Fruit fly (Drosophila melanogaster) whole organism, embryonic: ENCODE results near the gene CG18788.
"Not testable (repeated sequence)": the region's sequence is repeated elsewhere in the genome, so short reads cannot be mapped to it uniquely, and the experiment has no call there.

Experiments
- CG11456 ChIP-seq: fragments of 200-800 bp; sonication (Bioruptor generic); IDR thresholded peaks from 3 replicates; pipeline ENCODE4 v1.3.6; 2022; ENCODE audit warnings: missing biosample characterization, missing genetic modification characterization
- CG12071 ChIP-seq: fragments of 200-800 bp; sonication (Bioruptor generic); optimal IDR thresholded peaks from 3 replicates; lab custom pipeline; 2018; ENCODE audit warnings: missing biosample characterization, mild to moderate bottlenecking, missing genetic modification characterization
- CG14667 ChIP-seq: fragments of 200-800 bp; sonication (Bioruptor generic); IDR thresholded peaks from 2 replicates; pipeline ENCODE4 v1.3.6; 2022; ENCODE audit warnings: missing biosample characterization, missing genetic modification characterization
- CG15073 ChIP-seq: fragments of 200-800 bp; sonication (Bioruptor generic); optimal IDR thresholded peaks from 2 replicates; lab custom pipeline; 2016; ENCODE audit warnings: missing biosample characterization, missing genetic modification characterization
- CG15514 ChIP-seq: fragments of 200-800 bp; sonication (Bioruptor generic); optimal IDR thresholded peaks from 3 replicates; lab custom pipeline; 2017; ENCODE audit warnings: missing biosample characterization, missing genetic modification characterization, mild to moderate bottlenecking, moderate library complexity, missing genetic modification reagents
- CG32532 ChIP-seq: fragments of 200-800 bp; sonication (Bioruptor generic); IDR thresholded peaks from 2 replicates; pipeline ENCODE4 v1.3.6; 2022; ENCODE audit warnings: missing biosample characterization, missing genetic modification characterization
- CG7963 ChIP-seq: fragments of 200-800 bp; sonication (Bioruptor generic); IDR thresholded peaks from 3 replicates; pipeline ENCODE4 v1.3.6; 2022; ENCODE audit warnings: missing biosample characterization, missing genetic modification characterization; ENCODE audit not compliant: partially characterized antibody
- CoRest ChIP-seq: fragments of 200-800 bp; sonication (Bioruptor generic); optimal IDR thresholded peaks from 3 replicates; lab custom pipeline; 2018; ENCODE audit warnings: missing biosample characterization, mild to moderate bottlenecking, missing genetic modification characterization, moderate library complexity
- D19A ChIP-seq: fragments of 200-800 bp; optimal IDR thresholded peaks from 3 replicates; lab custom pipeline; 2019; ENCODE audit warnings: missing biosample characterization, mild to moderate bottlenecking, missing genetic modification characterization, moderate library complexity
- Deaf1 ChIP-seq: fragments of 200-800 bp; optimal IDR thresholded peaks from 3 replicates; lab custom pipeline; 2019; ENCODE audit warnings: missing biosample characterization, mild to moderate bottlenecking, missing genetic modification characterization, moderate library complexity
- E2f2 ChIP-seq: fragments of 200-800 bp; sonication (Bioruptor generic); IDR thresholded peaks from 2 replicates; pipeline ENCODE4 v1.3.6; 2022; ENCODE audit warnings: missing biosample characterization, missing genetic modification characterization
- HmgD ChIP-seq: fragments of 200-800 bp; sonication (Bioruptor generic); optimal IDR thresholded peaks from 3 replicates; lab custom pipeline; 2016; ENCODE audit warnings: missing biosample characterization, missing genetic modification characterization
- Hmx ChIP-seq: fragments of 200-800 bp; sonication (Bioruptor generic); optimal IDR thresholded peaks from 2 replicates; lab custom pipeline; 2016; ENCODE audit warnings: missing biosample characterization, missing genetic modification characterization
- Hr51 ChIP-seq, 2 experiments: fragments of 200-800 bp; sonication (Bioruptor generic); optimal IDR thresholded peaks; 2 replicates in 1 of 2; 3 replicates in 1 of 2; lab custom pipeline; 2016 to 2018; ENCODE audit warnings: missing biosample characterization in 2 of 2, missing genetic modification characterization in 2 of 2, mild to moderate bottlenecking in 1 of 2, moderate library complexity in 1 of 2
- Med ChIP-seq: fragments of 200-800 bp; sonication (Bioruptor generic); peaks from one replicate; lab custom pipeline; 2016; ENCODE audit warnings: missing biosample characterization, missing genetic modification characterization, mild to moderate bottlenecking, inconsistent platforms, moderate library complexity
- Myb ChIP-seq: fragments of 200-800 bp; sonication (Bioruptor generic); optimal IDR thresholded peaks from 2 replicates; lab custom pipeline; 2016; ENCODE audit warnings: missing biosample characterization, missing genetic modification characterization
- Pdp1 ChIP-seq, 2 experiments: fragments of 200-800 bp; sonication (Bioruptor generic); optimal IDR thresholded peaks; 3 replicates each; lab custom pipeline; 2016; ENCODE audit warnings: missing biosample characterization in 2 of 2, missing genetic modification characterization in 2 of 2, mild to moderate bottlenecking in 1 of 2, moderate library complexity in 1 of 2
- Rfx ChIP-seq: fragments of 200-800 bp; sonication (Bioruptor generic); IDR thresholded peaks from 2 replicates; pipeline ENCODE4 v1.3.6; 2022; ENCODE audit warnings: missing biosample characterization, missing genetic modification characterization
- Side ChIP-seq: fragments of 200-800 bp; sonication (Bioruptor generic); optimal IDR thresholded peaks from 2 replicates; lab custom pipeline; 2016; ENCODE audit warnings: missing biosample characterization, missing genetic modification characterization
- ase ChIP-seq: fragments of 200-800 bp; sonication (Bioruptor generic); IDR thresholded peaks from 3 replicates; pipeline ENCODE4 v1.3.6; 2022; ENCODE audit warnings: missing biosample characterization, missing genetic modification characterization
- bbx ChIP-seq: fragments of 200-800 bp; sonication (Bioruptor generic); IDR thresholded peaks from 2 replicates; pipeline ENCODE4 v1.3.6; 2022; ENCODE audit warnings: missing biosample characterization, missing genetic modification characterization; ENCODE audit not compliant: partially characterized antibody
- bigmax ChIP-seq: fragments of 200-800 bp; sonication (Bioruptor generic); optimal IDR thresholded peaks from 2 replicates; lab custom pipeline; 2018; ENCODE audit warnings: missing biosample characterization, mild to moderate bottlenecking, missing genetic modification characterization
- danr ChIP-seq: fragments of 200-800 bp; sonication (Bioruptor generic); IDR thresholded peaks from 2 replicates; pipeline ENCODE4 v1.3.6; 2022; ENCODE audit warnings: missing biosample characterization, missing genetic modification characterization
- en ChIP-seq: fragments of 200-800 bp; sonication (Bioruptor generic); optimal IDR thresholded peaks from 2 replicates; lab custom pipeline; 2016; ENCODE audit warnings: missing biosample characterization, missing genetic modification characterization
- fd3F ChIP-seq: fragments of 200-800 bp; sonication (Bioruptor generic); optimal IDR thresholded peaks from 2 replicates; lab custom pipeline; 2018; ENCODE audit warnings: missing biosample characterization, mild to moderate bottlenecking, missing genetic modification characterization, moderate library complexity
- gro ChIP-seq: fragments of 200-800 bp; sonication (Bioruptor generic); optimal IDR thresholded peaks from 2 replicates; lab custom pipeline; 2016; ENCODE audit warnings: missing biosample characterization, missing genetic modification characterization
- gsb-n ChIP-seq: fragments of 200-800 bp; sonication (Bioruptor generic); optimal IDR thresholded peaks from 3 replicates; lab custom pipeline; 2018; ENCODE audit warnings: missing biosample characterization, mild to moderate bottlenecking, missing genetic modification characterization
- h ChIP-seq: fragments of >200 bp; optimal IDR thresholded peaks from 2 replicates; lab custom pipeline; 2017
- kni ChIP-seq: fragments of 200-800 bp; sonication (Bioruptor generic); optimal IDR thresholded peaks from 3 replicates; lab custom pipeline; 2017; ENCODE audit warnings: mild to moderate bottlenecking, missing biosample characterization, missing genetic modification reagents, missing genetic modification characterization
- mld ChIP-seq: fragments of 200-800 bp; sonication (Bioruptor generic); IDR thresholded peaks from 3 replicates; pipeline ENCODE4 v1.3.6; 2022; ENCODE audit warnings: missing biosample characterization, missing genetic modification characterization; ENCODE audit not compliant: partially characterized antibody
- nmo ChIP-seq: fragments of 200-800 bp; sonication (Bioruptor generic); optimal IDR thresholded peaks from 2 replicates; lab custom pipeline; 2018; ENCODE audit warnings: missing biosample characterization, mild to moderate bottlenecking, missing genetic modification characterization, moderate library complexity
- pzg ChIP-seq: fragments of 200-800 bp; sonication (Bioruptor generic); optimal IDR thresholded peaks from 3 replicates; lab custom pipeline; 2018; ENCODE audit warnings: missing biosample characterization, mild to moderate bottlenecking, missing genetic modification characterization, moderate library complexity
- row ChIP-seq: fragments of 200-800 bp; sonication (Bioruptor generic); IDR thresholded peaks from 3 replicates; pipeline ENCODE4 v1.3.6; 2022; ENCODE audit warnings: missing biosample characterization, missing genetic modification characterization

The CG18788 gene

DNA sequence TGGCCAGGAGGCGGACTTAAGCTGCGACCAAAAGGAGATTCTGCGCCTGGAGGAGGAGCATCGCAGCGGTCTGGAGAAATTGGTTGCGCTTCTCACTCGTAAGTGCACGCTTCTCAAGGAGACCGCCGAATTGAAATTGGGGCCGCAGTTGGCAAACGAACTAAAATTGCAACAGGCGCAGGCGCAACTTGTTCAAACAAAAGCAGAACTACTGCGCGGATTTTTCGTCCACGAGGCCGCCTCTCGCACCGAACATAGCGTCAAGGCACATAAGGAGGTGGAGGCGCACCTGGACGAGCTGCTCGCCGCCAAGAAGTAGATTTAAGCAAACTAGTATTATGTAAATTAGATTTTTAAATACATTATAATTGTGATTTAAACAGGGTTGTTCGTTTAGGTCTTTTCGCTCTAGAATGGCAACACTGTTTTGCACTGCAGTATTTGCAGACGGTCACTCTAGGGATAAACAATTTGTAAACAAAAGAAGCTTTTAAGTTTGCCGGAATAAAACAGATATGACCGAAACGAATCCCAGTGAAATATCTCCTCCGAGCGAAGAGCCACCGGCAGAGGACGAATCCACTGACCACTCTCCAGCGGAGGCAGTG is 43.4 kb upstream of the CG18788 start, which contains the start of gene escl (continued):
- TF ChIP-seq CoRest (tag; lab: Kevin White, UChicago) (peak; percentile 1), row (GFP tag; lab: Robert Waterston, UW) (peak; percentile 24; the same call in 1 of the 3 replicates), Med (GFP tag; lab: Kevin White, UChicago) (peak; percentile 71), CG14667 (GFP tag; lab: Robert Waterston, UW) (no peak), pzg (GFP tag; lab: Kevin White, UChicago) (peak; percentile 57), CG15514 (GFP tag; lab: Kevin White, UChicago) (peak; percentile 4), fd3F (no peak), Myb (GFP tag; lab: Kevin White, UChicago) (peak; percentile 26), E2f2 (GFP tag; lab: Robert Waterston, UW) (peak; percentile 75), Pdp1 (GFP tag; optimal IDR thresholded peaks at IDR 0.05; lab: Kevin White, UChicago) (peak in 1 of 2 experiments; percentile 21)

DNA sequence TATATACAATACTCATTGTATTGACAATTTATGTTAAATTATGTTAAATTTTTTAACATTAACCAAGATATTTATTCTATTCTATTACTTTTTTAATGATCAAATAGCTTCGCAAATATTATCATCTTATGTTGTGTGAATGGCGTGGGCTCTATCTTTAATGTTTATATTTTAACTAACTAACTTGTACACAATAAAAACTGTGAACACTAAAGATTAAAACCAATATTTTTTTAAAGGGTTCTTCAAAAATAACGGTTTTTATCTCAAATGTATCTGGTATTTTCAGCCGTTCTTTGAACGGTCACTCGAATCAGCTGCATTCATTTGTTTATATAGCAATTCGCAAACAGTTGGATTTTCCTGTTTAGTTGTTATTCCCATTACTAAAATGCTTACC is 41.4 kb upstream of the CG18788 start, which contains the start of gene Ada1-2:
Gene Ada1-2 (plus strand): TSS at position 301 of the 400 bp plus-strand sequence.
- TF ChIP-seq mld; Rfx (GFP tag; lab: Robert Waterston, UW); Deaf1: not testable (repeated sequence)

DNA sequence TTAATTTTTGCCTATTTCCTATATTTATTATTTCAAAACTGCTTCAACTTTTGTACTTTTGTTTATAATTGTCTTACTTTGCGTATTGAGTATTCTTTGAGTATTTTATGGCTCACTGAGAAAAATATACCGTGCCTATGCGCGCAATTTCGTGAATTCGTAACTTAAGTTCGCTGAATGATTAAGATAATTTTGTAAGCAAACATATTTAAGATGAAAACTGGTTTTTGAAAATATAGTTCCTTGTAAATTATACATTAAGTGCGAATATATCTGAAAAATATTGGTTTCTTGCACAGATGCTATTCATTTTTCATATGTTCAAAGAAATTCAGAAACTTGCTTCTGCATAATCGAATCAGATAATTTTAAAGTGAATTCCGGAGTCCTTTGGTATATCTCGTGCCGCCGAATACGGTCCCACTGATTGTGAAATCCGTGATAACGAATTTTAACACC is 38.6 kb upstream of the CG18788 start, which contains the start of the genes CG18789 and Qtzl:
Gene CG18789 (minus strand): TSS at position 101 of the 459 bp plus-strand sequence.
Gene Qtzl (plus strand): TSS at position 409 of the 459 bp plus-strand sequence.
- TF ChIP-seq gro; en (GFP tag; lab: Kevin White, UChicago); nmo: not testable (repeated sequence)

DNA sequence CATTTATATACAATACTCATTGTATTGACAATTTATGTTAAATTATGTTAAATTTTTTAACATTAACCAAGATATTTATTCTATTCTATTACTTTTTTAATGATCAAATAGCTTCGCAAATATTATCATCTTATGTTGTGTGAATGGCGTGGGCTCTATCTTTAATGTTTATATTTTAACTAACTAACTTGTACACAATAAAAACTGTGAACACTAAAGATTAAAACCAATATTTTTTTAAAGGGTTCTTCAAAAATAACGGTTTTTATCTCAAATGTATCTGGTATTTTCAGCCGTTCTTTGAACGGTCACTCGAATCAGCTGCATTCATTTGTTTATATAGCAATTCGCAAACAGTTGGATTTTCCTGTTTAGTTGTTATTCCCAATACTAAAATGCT is 37.5 kb upstream of the CG18788 start, which contains the start of gene Ada1-1:
Gene Ada1-1 (plus strand): TSS at position 301 of the 400 bp plus-strand sequence.
- not testable (repeated sequence) for TF ChIP-seq danr (GFP tag; lab: Robert Waterston, UW); h; CG32532 (GFP tag; lab: Robert Waterston, UW)

DNA sequence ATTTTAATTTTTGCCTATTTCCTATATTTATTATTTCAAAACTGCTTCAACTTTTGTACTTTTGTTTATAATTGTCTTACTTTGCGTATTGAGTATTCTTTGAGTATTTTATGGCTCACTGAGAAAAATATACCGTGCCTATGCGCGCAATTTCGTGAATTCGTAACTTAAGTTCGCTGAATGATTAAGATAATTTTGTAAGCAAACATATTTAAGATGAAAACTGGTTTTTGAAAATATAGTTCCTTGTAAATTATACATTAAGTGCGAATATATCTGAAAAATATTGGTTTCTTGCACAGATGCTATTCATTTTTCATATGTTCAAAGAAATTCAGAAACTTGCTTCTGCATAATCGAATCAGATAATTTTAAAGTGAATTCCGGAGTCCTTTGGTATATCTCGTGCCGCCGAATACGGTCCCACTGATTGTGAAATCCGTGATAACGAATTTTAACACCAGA is 34.7 kb upstream of the CG18788 start, which contains the start of the genes CG18787 and Nfs1:
Gene CG18787 (minus strand): TSS at position 101 of the 465 bp plus-strand sequence.
Gene Nfs1 (plus strand): TSS at position 415 of the 465 bp plus-strand sequence.
- TF ChIP-seq Hmx, Side, kni (GFP tag; lab: Kevin White, UChicago): not testable (repeated sequence)

DNA sequence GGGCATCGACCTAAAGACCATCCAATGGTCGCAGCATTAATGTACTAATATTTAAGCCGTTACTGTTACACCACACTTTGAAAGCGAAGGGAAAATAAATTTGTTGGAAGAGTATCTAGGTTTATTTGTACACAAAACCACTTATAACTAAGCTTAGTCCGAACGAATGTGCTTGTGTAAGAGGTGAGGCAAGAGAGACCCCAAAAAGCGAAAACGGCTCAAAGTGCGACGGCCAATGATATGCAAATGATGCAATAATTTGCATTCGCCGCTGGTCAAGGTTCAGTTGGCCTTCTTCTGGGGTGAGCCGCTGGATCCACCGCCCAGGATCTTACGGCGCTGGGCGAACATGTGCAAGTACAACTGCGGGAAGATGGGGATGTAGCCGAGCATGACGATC is 32.9 kb upstream of the CG18788 start:
- TF ChIP-seq bigmax (GFP tag; lab: Kevin White, UChicago) (no peak), CG12071 (GFP tag; lab: Kevin White, UChicago) (no peak), Side (GFP tag; lab: Kevin White, UChicago) (no peak), gsb-n (no peak), Pdp1 (GFP tag; optimal IDR thresholded peaks at IDR 0.05; lab: Kevin White, UChicago) (peak in 1 of 2 experiments; percentile 68), ase (GFP tag; lab: Robert Waterston, UW) (no peak), D19A (peak; percentile 11), CG11456 (GFP tag; lab: Robert Waterston, UW) (no peak), bbx (GFP tag; lab: Robert Waterston, UW) (no peak), CG15073 (peak; percentile 65), HmgD (GFP tag; lab: Kevin White, UChicago) (no peak), Hr51 (GFP tag; optimal IDR thresholded peaks at IDR 0.05; lab: Kevin White, UChicago) (no peak), CG7963 (GFP tag; lab: Robert Waterston, UW) (no peak)
